Fruit fly (Drosophila melanogaster) whole organism, wandering third instar larva: ENCODE results near the gene wge.

Experiments
- Abd-B ChIP-seq: fragments of >200 bp; optimal IDR thresholded peaks from 2 replicates; lab custom pipeline; 2017; ENCODE audit warnings: missing biosample characterization, missing genetic modification characterization
- CG32264 ChIP-seq: fragments of 200-800 bp; sonication (Bioruptor generic); optimal IDR thresholded peaks from 2 replicates; lab custom pipeline; 2016; ENCODE audit warnings: missing biosample characterization, missing genetic modification characterization
- Dfd ChIP-seq: fragments of >200 bp; optimal IDR thresholded peaks from 2 replicates; lab custom pipeline; 2017; ENCODE audit warnings: missing biosample characterization, missing genetic modification characterization
- GATAd ChIP-seq: sonication (Bioruptor generic); optimal IDR thresholded peaks from 2 replicates; lab custom pipeline; 2016; ENCODE audit warnings: missing biosample characterization, missing genetic modification characterization
- Hr78 ChIP-seq: fragments of >200 bp; optimal IDR thresholded peaks from 2 replicates; lab custom pipeline; 2017; ENCODE audit warnings: missing biosample characterization, missing genetic modification characterization
- Myc ChIP-seq: fragments of >200 bp; optimal IDR thresholded peaks from 2 replicates; lab custom pipeline; 2017
- OdsH ChIP-seq: fragments of 200-800 bp; sonication (Bioruptor generic); optimal IDR thresholded peaks from 2 replicates; lab custom pipeline; 2016; ENCODE audit warnings: missing biosample characterization, mild to moderate bottlenecking, missing genetic modification characterization
- Sp1 ChIP-seq: fragments of 200-800 bp; sonication (Bioruptor generic); optimal IDR thresholded peaks from 3 replicates; lab custom pipeline; 2019; ENCODE audit warnings: missing biosample characterization, mild to moderate bottlenecking, missing genetic modification characterization, moderate library complexity
- br ChIP-seq: fragments of 200-800 bp; sonication (Bioruptor generic); optimal IDR thresholded peaks from 2 replicates; lab custom pipeline; 2016; ENCODE audit warnings: missing biosample characterization, missing genetic modification characterization
- jim ChIP-seq: fragments of 175-275, 200-325 bp; sonication (Bioruptor generic); optimal IDR thresholded peaks from 2 replicates; lab custom pipeline; 2016; ENCODE audit warnings: missing biosample characterization, mild to moderate bottlenecking, missing genetic modification characterization
- psq ChIP-seq: fragments of 200-800 bp; sonication (Bioruptor generic); optimal IDR thresholded peaks from 3 replicates; lab custom pipeline; 2017; ENCODE audit warnings: missing biosample characterization, mild to moderate bottlenecking, missing genetic modification characterization, moderate library complexity
- sage ChIP-seq: fragments of 200-800 bp; sonication (Bioruptor generic); optimal IDR thresholded peaks from 2 replicates; lab custom pipeline; 2016; ENCODE audit warnings: missing biosample characterization, mild to moderate bottlenecking, missing genetic modification characterization
- usp ChIP-seq: fragments of >200 bp; optimal IDR thresholded peaks from 2 replicates; lab custom pipeline; 2017; ENCODE audit warnings: missing biosample characterization, missing genetic modification characterization

DNA sequence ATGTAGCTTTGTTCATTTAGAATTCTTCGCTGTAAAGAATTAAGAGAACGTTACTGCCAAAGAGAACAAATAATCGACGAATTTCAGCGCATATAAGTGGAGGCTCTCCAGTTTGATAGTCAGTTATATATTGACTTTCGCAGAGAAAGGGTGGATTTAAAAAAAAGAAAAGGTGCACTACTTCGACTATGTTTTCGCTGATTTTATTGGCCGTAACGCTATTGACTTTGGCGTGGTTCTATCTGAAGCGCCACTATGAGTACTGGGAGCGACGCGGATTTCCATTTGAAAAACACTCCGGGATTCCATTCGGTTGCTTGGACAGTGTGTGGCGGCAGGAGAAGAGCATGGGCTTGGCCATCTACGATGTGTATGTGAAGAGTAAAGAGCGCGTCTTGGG lies 22.7 kb downstream of the wge start, which contains the start of gene Cyp6d4:
- TF ChIP-seq Sp1 (GFP tag; lab: Kevin White, UChicago) (no peak), psq (GFP tag; lab: Kevin White, UChicago) (no peak), GATAd (no peak), sage (GFP tag; lab: Kevin White, UChicago) (no peak), jim (GFP tag; lab: Kevin White, UChicago) (no peak), OdsH (GFP tag; lab: Kevin White, UChicago) (no peak), usp (GFP tag; lab: Kevin White, UChicago) (no peak), Dfd (GFP tag; lab: Kevin White, UChicago) (no peak), Hr78 (GFP tag; lab: Kevin White, UChicago) (no peak), Abd-B (GFP tag; lab: Kevin White, UChicago) (no peak), br (GFP tag; lab: Kevin White, UChicago) (no peak), Myc (lab: Kevin White, UChicago) (no peak), CG32264 (GFP tag; lab: Kevin White, UChicago) (no peak)
